Fruit fly (Drosophila melanogaster) whole organism, embryonic: Measurements from ENCODE around the gene Ten-m.

ENCODE experiments used
- Aef1 ChIP-seq: fragments of 200-800 bp; sonication (Bioruptor generic); IDR thresholded peaks from 3 replicates; pipeline ENCODE4 v1.3.6; 2022; ENCODE audit warnings: missing biosample characterization, missing genetic modification characterization
- B-H2 ChIP-seq: fragments of 200-800 bp; sonication (Bioruptor generic); optimal IDR thresholded peaks from 2 replicates; lab custom pipeline; 2018; ENCODE audit warnings: missing biosample characterization, mild to moderate bottlenecking, missing genetic modification characterization
- BEAF-32 ChIP-seq: fragments of 200-800 bp; sonication (Bioruptor generic); optimal IDR thresholded peaks from 3 replicates; lab custom pipeline; 2017; ENCODE audit warnings: missing biosample characterization, missing genetic modification characterization, mild to moderate bottlenecking, moderate library complexity, missing genetic modification reagents
- CG1024 ChIP-seq: fragments of 200-800 bp; sonication (Bioruptor generic); IDR thresholded peaks from 2 replicates; pipeline ENCODE4 v1.3.6; 2022; ENCODE audit warnings: missing biosample characterization, missing genetic modification characterization
- CG10462 ChIP-seq: fragments of 200-800 bp; sonication (Bioruptor generic); optimal IDR thresholded peaks from 2 replicates; lab custom pipeline; 2016; ENCODE audit warnings: missing biosample characterization, missing genetic modification characterization
- CG11093 ChIP-seq: fragments of 200-800 bp; sonication (Bioruptor generic); IDR thresholded peaks from 3 replicates; pipeline ENCODE4 v1.3.6; 2022; ENCODE audit warnings: missing biosample characterization, missing genetic modification characterization
- CG12299 ChIP-seq: fragments of 200-800 bp; sonication (Bioruptor generic); optimal IDR thresholded peaks from 2 replicates; lab custom pipeline; 2018; ENCODE audit warnings: missing biosample characterization, mild to moderate bottlenecking, missing genetic modification characterization
- CG12659 ChIP-seq: fragments of 200-800 bp; sonication (Bioruptor generic); optimal IDR thresholded peaks from 3 replicates; lab custom pipeline; 2017; ENCODE audit warnings: mild to moderate bottlenecking, missing biosample characterization, missing genetic modification reagents, missing genetic modification characterization
- CG13287 ChIP-seq: fragments of 200-800 bp; sonication (Bioruptor generic); IDR thresholded peaks from 2 replicates; pipeline ENCODE4 v1.3.6; 2022; ENCODE audit warnings: missing biosample characterization, missing genetic modification characterization; ENCODE audit not compliant: partially characterized antibody
- CG14014 ChIP-seq: fragments of 200-800 bp; sonication (Bioruptor generic); IDR thresholded peaks from 2 replicates; pipeline ENCODE4 v1.3.6; 2022; ENCODE audit warnings: missing biosample characterization, missing genetic modification characterization
- CG14965 ChIP-seq: fragments of 200-800 bp; sonication (Bioruptor generic); optimal IDR thresholded peaks from 2 replicates; lab custom pipeline; 2016; ENCODE audit warnings: missing biosample characterization, missing genetic modification characterization, borderline replicate concordance
- CG15514 ChIP-seq: fragments of 200-800 bp; sonication (Bioruptor generic); optimal IDR thresholded peaks from 3 replicates; lab custom pipeline; 2017; ENCODE audit warnings: missing biosample characterization, missing genetic modification characterization, mild to moderate bottlenecking, moderate library complexity, missing genetic modification reagents
- CG16779 ChIP-seq: fragments of 200-800 bp; sonication (Bioruptor generic); IDR thresholded peaks from 2 replicates; pipeline ENCODE4 v1.3.6; 2022; ENCODE audit warnings: missing biosample characterization, missing genetic modification characterization
- CG17359 ChIP-seq: fragments of 200-800 bp; sonication (Bioruptor generic); optimal IDR thresholded peaks from 3 replicates; lab custom pipeline; 2018; ENCODE audit warnings: missing biosample characterization, mild to moderate bottlenecking, missing genetic modification characterization, moderate library complexity
- CG33557 ChIP-seq: fragments of 200-800 bp; sonication (Bioruptor generic); optimal IDR thresholded peaks from 2 replicates; lab custom pipeline; 2019; ENCODE audit warnings: missing biosample characterization, mild to moderate bottlenecking, missing genetic modification characterization, moderate library complexity
- CG4328 ChIP-seq: fragments of 200-800 bp; sonication (Bioruptor generic); optimal IDR thresholded peaks from 3 replicates; lab custom pipeline; 2017; ENCODE audit warnings: missing biosample characterization, missing genetic modification reagents, missing genetic modification characterization
- CG7271 ChIP-seq: fragments of 200-800 bp; sonication (Bioruptor generic); optimal IDR thresholded peaks from 2 replicates; lab custom pipeline; 2018; ENCODE audit warnings: missing biosample characterization, mild to moderate bottlenecking, missing genetic modification characterization, moderate library complexity
- CG7745 ChIP-seq: fragments of 200-800 bp; sonication (Bioruptor generic); optimal IDR thresholded peaks from 2 replicates; lab custom pipeline; 2018; ENCODE audit warnings: missing biosample characterization, mild to moderate bottlenecking, missing genetic modification characterization, moderate library complexity
- CG8478 ChIP-seq: fragments of >200 bp; optimal IDR thresholded peaks from 2 replicates; lab custom pipeline; 2018
- CG9817 ChIP-seq: fragments of 200-800 bp; sonication (Bioruptor generic); optimal IDR thresholded peaks from 2 replicates; lab custom pipeline; 2018; ENCODE audit warnings: missing biosample characterization, mild to moderate bottlenecking, missing genetic modification characterization, moderate library complexity
- Eip74EF ChIP-seq, 2 experiments: fragments of 200-800 bp in 1 of 2; fragments of >200 bp in 1 of 2; sonication (Bioruptor generic) in 1 of 2; optimal IDR thresholded peaks; 2 replicates each; lab custom pipeline; 2017 to 2019; ENCODE audit warnings: missing biosample characterization in 2 of 2, missing genetic modification characterization in 2 of 2, mild to moderate bottlenecking in 1 of 2, moderate library complexity in 1 of 2
- Gsc ChIP-seq: fragments of 200-800 bp; sonication (Bioruptor generic); IDR thresholded peaks from 2 replicates; pipeline ENCODE4 v1.3.6; 2022; ENCODE audit warnings: missing biosample characterization, missing genetic modification characterization
- Hsf ChIP-seq: fragments of 200-800 bp; sonication (Bioruptor generic); optimal IDR thresholded peaks from 3 replicates; lab custom pipeline; 2016; ENCODE audit warnings: missing biosample characterization, missing genetic modification characterization
- Lhr ChIP-seq: fragments of 200-800 bp; sonication (Bioruptor generic); optimal IDR thresholded peaks from 3 replicates; lab custom pipeline; 2017; ENCODE audit warnings: mild to moderate bottlenecking, missing biosample characterization, missing genetic modification reagents, missing genetic modification characterization
- NK7.1 ChIP-seq: fragments of 200-800 bp; sonication (Bioruptor generic); optimal IDR thresholded peaks from 3 replicates; lab custom pipeline; 2016; ENCODE audit warnings: missing biosample characterization, missing genetic modification characterization
- Opbp ChIP-seq: fragments of 200-800 bp; sonication (Bioruptor generic); IDR thresholded peaks from 3 replicates; pipeline ENCODE4 v1.3.6; 2022; ENCODE audit warnings: missing biosample characterization, missing genetic modification characterization; ENCODE audit not compliant: partially characterized antibody
- PHDP ChIP-seq: fragments of 200-800 bp; sonication (Bioruptor generic); optimal IDR thresholded peaks from 3 replicates; lab custom pipeline; 2018; ENCODE audit warnings: missing biosample characterization, mild to moderate bottlenecking, missing genetic modification characterization, moderate library complexity
- Rfx ChIP-seq: fragments of 200-800 bp; sonication (Bioruptor generic); IDR thresholded peaks from 2 replicates; pipeline ENCODE4 v1.3.6; 2022; ENCODE audit warnings: missing biosample characterization, missing genetic modification characterization
- abd-A ChIP-seq: fragments of 200-800 bp; sonication (Bioruptor generic); optimal IDR thresholded peaks from 3 replicates; lab custom pipeline; 2019; ENCODE audit warnings: missing biosample characterization, mild to moderate bottlenecking, missing genetic modification characterization, moderate library complexity
- bowl ChIP-seq: fragments of 200-800 bp; sonication (Bioruptor generic); IDR thresholded peaks from 2 replicates; pipeline ENCODE4 v1.3.6; 2022; ENCODE audit warnings: missing biosample characterization, missing genetic modification characterization
- cas ChIP-seq: fragments of 200-800 bp; sonication (Bioruptor generic); IDR thresholded peaks from 2 replicates; pipeline ENCODE4 v1.3.6; 2022; ENCODE audit warnings: missing biosample characterization, missing genetic modification characterization
- chn ChIP-seq: fragments of 200-800 bp; sonication (Bioruptor generic); optimal IDR thresholded peaks from 2 replicates; lab custom pipeline; 2016; ENCODE audit warnings: missing biosample characterization, missing genetic modification characterization
- ci ChIP-seq: fragments of 200-800 bp; sonication (Bioruptor generic); IDR thresholded peaks from 3 replicates; pipeline ENCODE4 v1.3.6; 2022; ENCODE audit warnings: missing biosample characterization, missing genetic modification characterization
- danr ChIP-seq: fragments of 200-800 bp; sonication (Bioruptor generic); IDR thresholded peaks from 2 replicates; pipeline ENCODE4 v1.3.6; 2022; ENCODE audit warnings: missing biosample characterization, missing genetic modification characterization
- disco-r ChIP-seq: fragments of 200-800 bp; sonication (Bioruptor generic); optimal IDR thresholded peaks from 2 replicates; lab custom pipeline; 2016; ENCODE audit warnings: missing biosample characterization, missing genetic modification characterization
- eve ChIP-seq, 2 experiments: fragments of >200 bp; optimal IDR thresholded peaks; 2 replicates each; lab custom pipeline; 2017; ENCODE audit warnings: missing biosample characterization in 2 of 2, missing genetic modification characterization in 2 of 2
- fd64A ChIP-seq: fragments of 200-800 bp; sonication (Bioruptor generic); optimal IDR thresholded peaks from 3 replicates; lab custom pipeline; 2018; ENCODE audit warnings: missing biosample characterization, mild to moderate bottlenecking, missing genetic modification characterization
- hth ChIP-seq: fragments of >200 bp; optimal IDR thresholded peaks from 2 replicates; lab custom pipeline; 2017; ENCODE audit warnings: inconsistent platforms
- inv ChIP-seq: fragments of 200-800 bp; sonication (Bioruptor generic); IDR thresholded peaks from 2 replicates; pipeline ENCODE4 v1.3.6; 2022; ENCODE audit warnings: missing biosample characterization, missing genetic modification characterization; ENCODE audit not compliant: partially characterized antibody
- ken ChIP-seq: fragments of 200-800 bp; sonication (Bioruptor generic); IDR thresholded peaks from 3 replicates; pipeline ENCODE4 v1.3.6; 2022; ENCODE audit warnings: missing biosample characterization, missing genetic modification characterization
- lmd ChIP-seq: fragments of 200-800 bp; sonication (Bioruptor generic); IDR thresholded peaks from 2 replicates; pipeline ENCODE4 v1.3.6; 2022; ENCODE audit warnings: missing biosample characterization, missing genetic modification characterization
- maf-S ChIP-seq: fragments of 200-800 bp; sonication (Bioruptor generic); optimal IDR thresholded peaks from 2 replicates; lab custom pipeline; 2016; ENCODE audit warnings: missing biosample characterization, missing genetic modification characterization
- oc ChIP-seq: fragments of 200-800 bp; sonication (Bioruptor generic); optimal IDR thresholded peaks from 2 replicates; lab custom pipeline; 2018; ENCODE audit warnings: missing biosample characterization, mild to moderate bottlenecking, missing genetic modification characterization, moderate library complexity
- peb ChIP-seq: fragments of 200-800 bp; sonication (Bioruptor generic); IDR thresholded peaks from 2 replicates; pipeline ENCODE4 v1.3.6; 2022; ENCODE audit warnings: missing biosample characterization, missing genetic modification characterization
- prd ChIP-seq, 3 experiments: fragments of >200 bp in 2 of 3; fragments of 200-800 bp in 1 of 3; sonication (Bioruptor generic) in 1 of 3; optimal IDR thresholded peaks in 2 of 3; IDR thresholded peaks in 1 of 3; 2 replicates in 2 of 3; 3 replicates in 1 of 3; pipeline versions ENCODE4 v1.3.6 to Lab custom; 2017 to 2022; ENCODE audit warnings: missing biosample characterization in 1 of 3, missing genetic modification characterization in 1 of 3
- salm ChIP-seq: fragments of 200-800 bp; sonication (Bioruptor generic); optimal IDR thresholded peaks from 2 replicates; lab custom pipeline; 2018; ENCODE audit warnings: missing biosample characterization, mild to moderate bottlenecking, missing genetic modification characterization
- seq ChIP-seq: fragments of 200-800 bp; sonication (Bioruptor generic); IDR thresholded peaks from 2 replicates; pipeline ENCODE4 v1.3.6; 2022; ENCODE audit warnings: missing biosample characterization, missing genetic modification characterization
- sr ChIP-seq: fragments of 200-800 bp; sonication (Bioruptor generic); IDR thresholded peaks from 3 replicates; pipeline ENCODE4 v1.3.6; 2022; ENCODE audit warnings: missing biosample characterization, missing genetic modification characterization
- tio ChIP-seq: fragments of 200-800 bp; sonication (Bioruptor generic); optimal IDR thresholded peaks from 2 replicates; lab custom pipeline; 2017; ENCODE audit warnings: missing biosample characterization, missing genetic modification characterization, inconsistent platforms
- yki ChIP-seq: fragments of >200 bp; optimal IDR thresholded peaks from 3 replicates; lab custom pipeline; 2018
- zfh1 ChIP-seq: fragments of 200-800 bp; sonication (Bioruptor generic); IDR thresholded peaks from 3 replicates; pipeline ENCODE4 v1.3.6; 2022; ENCODE audit warnings: missing biosample characterization, missing genetic modification characterization

The Ten-m gene

DNA sequence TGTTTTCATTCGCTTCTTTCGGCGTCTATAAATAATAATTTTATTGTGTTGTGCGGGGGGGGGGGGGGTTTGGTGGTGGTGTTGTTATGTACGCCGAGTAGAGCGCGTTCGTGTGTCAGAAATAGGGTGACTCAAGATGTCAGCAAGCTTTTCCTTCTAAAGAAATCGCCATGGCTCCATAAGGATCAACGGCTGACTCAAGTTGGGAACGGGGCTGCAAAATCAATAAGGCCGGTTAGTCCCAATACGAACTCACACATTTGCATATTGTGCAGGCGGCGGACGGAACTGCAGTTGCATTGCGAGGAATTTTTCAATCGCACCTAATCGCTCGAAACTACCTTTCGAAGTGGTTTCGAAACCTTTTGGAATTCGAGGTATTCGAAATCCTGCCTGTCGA, 131.0 kb downstream of the Ten-m start (continued):
- TF ChIP-seq Opbp = no peak
- peak; percentile 23; the same call in 1 of the 2 replicates for TF ChIP-seq danr
- TF ChIP-seq chn (GFP tag; lab: Kevin White, UChicago) = no peak
- no peak for TF ChIP-seq B-H2 (GFP tag; lab: Kevin White, UChicago)
- no peak for TF ChIP-seq CG10462 (GFP tag; lab: Kevin White, UChicago)
- TF ChIP-seq seq (GFP tag; lab: Robert Waterston, UW) = peak; percentile 17; the same call in 1 of the 2 replicates
- no peak for TF ChIP-seq CG14965 (GFP tag; lab: Kevin White, UChicago)
- no peak for TF ChIP-seq abd-A
- TF ChIP-seq CG12659 (GFP tag; lab: Kevin White, UChicago) = no peak
- no peak for TF ChIP-seq CG7745 (tag; lab: Kevin White, UChicago)
- no peak for TF ChIP-seq CG15514
- no peak for TF ChIP-seq eve (GFP tag; optimal IDR thresholded peaks at IDR 0.05; lab: Kevin White, UChicago)
- no peak for TF ChIP-seq salm (tag; lab: Kevin White, UChicago)
- peak; percentile 70 for TF ChIP-seq lmd (GFP tag; lab: Robert Waterston, UW)
- no peak for TF ChIP-seq Aef1 (GFP tag; lab: Robert Waterston, UW)
- TF ChIP-seq CG9817 (tag; lab: Kevin White, UChicago) = peak; percentile 61
- TF ChIP-seq sr (GFP tag; lab: Robert Waterston, UW) = no peak
- no peak for TF ChIP-seq BEAF-32 (GFP tag; lab: Kevin White, UChicago)
- peak; percentile 28 for TF ChIP-seq CG17359 (tag; lab: Kevin White, UChicago)
- TF ChIP-seq ken (GFP tag; lab: Robert Waterston, UW) = 0 out of 3 replicates have a peak, but pooled peaks have one; percentile 43
- TF ChIP-seq peb = no peak
- no peak for TF ChIP-seq prd (optimal IDR thresholded peaks at IDR 0.05; lab: Kevin White, UChicago)
- TF ChIP-seq prd (GFP tag; IDR thresholded peaks at IDR 0.05; lab: Robert Waterston, UW) = peak; percentile 46; the same call in 2 of the 3 replicates
- no peak for TF ChIP-seq CG33557 (GFP tag; lab: Kevin White, UChicago)
- no peak for TF ChIP-seq oc (tag; lab: Kevin White, UChicago)
- peak; percentile 33 for TF ChIP-seq CG12299
- TF ChIP-seq tio (GFP tag; lab: Kevin White, UChicago) = no peak
- TF ChIP-seq CG11093 (GFP tag; lab: Robert Waterston, UW) = no peak
- TF ChIP-seq yki (lab: Kevin White, UChicago) = no peak
- no peak for TF ChIP-seq inv (GFP tag; lab: Robert Waterston, UW)
- peak; percentile 62; the same call in 1 of the 2 replicates for TF ChIP-seq CG14014
- TF ChIP-seq zfh1 (GFP tag; lab: Robert Waterston, UW) = no peak
- TF ChIP-seq hth = no peak
- TF ChIP-seq disco-r = peak; percentile 36
- no peak for TF ChIP-seq cas (GFP tag; lab: Robert Waterston, UW)
- TF ChIP-seq CG13287 = no peak
- no peak; the same call in 2 of the 3 replicates for TF ChIP-seq ci
- TF ChIP-seq PHDP (tag; lab: Kevin White, UChicago) = peak; percentile 62
- no peak for TF ChIP-seq bowl (GFP tag; lab: Robert Waterston, UW)
- TF ChIP-seq CG8478 (lab: Kevin White, UChicago) = no peak
- TF ChIP-seq Lhr (GFP tag; lab: Kevin White, UChicago) = no peak
- TF ChIP-seq CG1024 (GFP tag; lab: Robert Waterston, UW) = no peak
- TF ChIP-seq Hsf (GFP tag; lab: Kevin White, UChicago) = no peak
- TF ChIP-seq CG16779 = no peak
- TF ChIP-seq Gsc (GFP tag; lab: Robert Waterston, UW) = 0 out of 2 replicates have a peak, but pooled peaks have one; percentile 11
- peak; percentile 81 for TF ChIP-seq Rfx (GFP tag; lab: Robert Waterston, UW)
- no peak for TF ChIP-seq CG7271 (tag; lab: Kevin White, UChicago)
- no peak for TF ChIP-seq CG4328
- no peak for TF ChIP-seq fd64A (GFP tag; lab: Kevin White, UChicago)
- no peak for TF ChIP-seq Eip74EF (GFP tag; optimal IDR thresholded peaks at IDR 0.05; lab: Kevin White, UChicago)
- no peak for TF ChIP-seq NK7.1 (GFP tag; lab: Kevin White, UChicago)
- no peak for TF ChIP-seq maf-S (GFP tag; lab: Kevin White, UChicago)
